Fruit fly (Drosophila melanogaster) whole organism, embryonic: ENCODE data around the gene nmo.

ENCODE experiments used
- Bteb2 ChIP-seq: fragments of 200-800 bp; sonication (Bioruptor generic); optimal IDR thresholded peaks from 2 replicates; lab custom pipeline; 2016; ENCODE audit warnings: missing biosample characterization, missing genetic modification characterization
- CG10462 ChIP-seq: fragments of 200-800 bp; sonication (Bioruptor generic); optimal IDR thresholded peaks from 2 replicates; lab custom pipeline; 2016; ENCODE audit warnings: missing biosample characterization, missing genetic modification characterization
- CG12219 ChIP-seq: fragments of 200-800 bp; sonication (Bioruptor generic); optimal IDR thresholded peaks from 3 replicates; lab custom pipeline; 2018; ENCODE audit warnings: missing biosample characterization, mild to moderate bottlenecking, missing genetic modification characterization
- CG1233 ChIP-seq: fragments of 200-800 bp; sonication (Bioruptor generic); optimal IDR thresholded peaks from 4 replicates; lab custom pipeline; 2018; ENCODE audit warnings: missing biosample characterization, mild to moderate bottlenecking, missing genetic modification characterization
- CG13624 ChIP-seq: fragments of 200-800 bp; sonication (Bioruptor generic); optimal IDR thresholded peaks from 2 replicates; lab custom pipeline; 2016; ENCODE audit warnings: missing biosample characterization, missing genetic modification characterization
- CG14965 ChIP-seq: fragments of 200-800 bp; sonication (Bioruptor generic); optimal IDR thresholded peaks from 2 replicates; lab custom pipeline; 2016; ENCODE audit warnings: missing biosample characterization, missing genetic modification characterization, borderline replicate concordance
- CG17829 ChIP-seq: fragments of 200-800 bp; optimal IDR thresholded peaks from 2 replicates; lab custom pipeline; 2019; ENCODE audit warnings: missing biosample characterization, mild to moderate bottlenecking, missing genetic modification characterization, moderate library complexity
- CG2120 ChIP-seq: fragments of 200-800 bp; sonication (Bioruptor generic); optimal IDR thresholded peaks from 3 replicates; lab custom pipeline; 2016; ENCODE audit warnings: missing biosample characterization, missing genetic modification characterization
- CG2889 ChIP-seq: fragments of 200-800 bp; sonication (Bioruptor generic); IDR thresholded peaks from 3 replicates; pipeline ENCODE4 v1.3.6; 2022; ENCODE audit warnings: missing biosample characterization, missing genetic modification characterization
- CG30020 ChIP-seq: fragments of 200-800 bp; optimal IDR thresholded peaks from 2 replicates; lab custom pipeline; 2019; ENCODE audit warnings: missing biosample characterization, mild to moderate bottlenecking, missing genetic modification characterization, moderate library complexity
- CG32532 ChIP-seq: fragments of 200-800 bp; sonication (Bioruptor generic); IDR thresholded peaks from 2 replicates; pipeline ENCODE4 v1.3.6; 2022; ENCODE audit warnings: missing biosample characterization, missing genetic modification characterization
- CG3281 ChIP-seq: fragments of 200-800 bp; sonication (Bioruptor generic); optimal IDR thresholded peaks from 3 replicates; lab custom pipeline; 2017; ENCODE audit warnings: missing biosample characterization, mild to moderate bottlenecking, missing genetic modification characterization
- CG3995 ChIP-seq: fragments of 200-800 bp; sonication (Bioruptor generic); optimal IDR thresholded peaks from 3 replicates; lab custom pipeline; 2016; ENCODE audit warnings: missing biosample characterization, missing genetic modification characterization
- CG4360 ChIP-seq: fragments of 200-800 bp; sonication (Bioruptor generic); IDR thresholded peaks from 2 replicates; pipeline ENCODE4 v1.3.6; 2022; ENCODE audit warnings: missing biosample characterization, missing genetic modification characterization
- CG4404 ChIP-seq: fragments of 200-800 bp; sonication (Bioruptor generic); IDR thresholded peaks from 2 replicates; pipeline ENCODE4 v1.3.6; 2022; ENCODE audit warnings: missing biosample characterization, missing genetic modification characterization
- CG4617 ChIP-seq: fragments of 200-800 bp; sonication (Bioruptor generic); optimal IDR thresholded peaks from 3 replicates; lab custom pipeline; 2016; ENCODE audit warnings: missing biosample characterization, missing genetic modification characterization, borderline replicate concordance
- CG7372 ChIP-seq: fragments of 200-800 bp; sonication (Bioruptor generic); IDR thresholded peaks from 2 replicates; pipeline ENCODE4 v1.3.6; 2022; ENCODE audit warnings: missing biosample characterization, missing genetic modification characterization
- CG9215 ChIP-seq: fragments of 200-800 bp; sonication (Bioruptor generic); IDR thresholded peaks from 2 replicates; pipeline ENCODE4 v1.3.6; 2022; ENCODE audit warnings: missing biosample characterization, missing genetic modification characterization
- D19B ChIP-seq: fragments of 200-800 bp; sonication (Bioruptor generic); optimal IDR thresholded peaks from 2 replicates; lab custom pipeline; 2017; ENCODE audit warnings: missing biosample characterization, mild to moderate bottlenecking, missing genetic modification characterization
- Deaf1 ChIP-seq: fragments of 200-800 bp; optimal IDR thresholded peaks from 3 replicates; lab custom pipeline; 2019; ENCODE audit warnings: missing biosample characterization, mild to moderate bottlenecking, missing genetic modification characterization, moderate library complexity
- Dip2 ChIP-seq: fragments of 200-800 bp; sonication (Bioruptor generic); IDR thresholded peaks from 2 replicates; pipeline ENCODE4 v1.3.6; 2022; ENCODE audit warnings: missing biosample characterization, missing genetic modification characterization
- Dp ChIP-seq: fragments of 200-800 bp; sonication (Bioruptor generic); optimal IDR thresholded peaks from 2 replicates; lab custom pipeline; 2018; ENCODE audit warnings: missing biosample characterization, mild to moderate bottlenecking, missing genetic modification characterization, moderate library complexity
- E2f2 ChIP-seq: fragments of 200-800 bp; sonication (Bioruptor generic); IDR thresholded peaks from 2 replicates; pipeline ENCODE4 v1.3.6; 2022; ENCODE audit warnings: missing biosample characterization, missing genetic modification characterization
- Fer1 ChIP-seq: fragments of 200-800 bp; sonication (Bioruptor generic); optimal IDR thresholded peaks from 2 replicates; lab custom pipeline; 2017; ENCODE audit warnings: missing biosample characterization, mild to moderate bottlenecking, missing genetic modification characterization
- GATAe ChIP-seq: fragments of 200-800 bp; sonication (Bioruptor generic); conservative IDR thresholded peaks from 2 replicates; pipeline ENCODE4 v1.3.6; 2022; ENCODE audit warnings: missing biosample characterization, missing genetic modification characterization
- Gug ChIP-seq: fragments of 200-800 bp; sonication (Bioruptor generic); IDR thresholded peaks from 4 replicates; pipeline ENCODE4 v1.3.6; 2022; ENCODE audit warnings: missing biosample characterization, missing genetic modification characterization
- HHEX ChIP-seq: fragments of 200-800 bp; sonication (Bioruptor generic); optimal IDR thresholded peaks from 3 replicates; lab custom pipeline; 2017; ENCODE audit warnings: missing biosample characterization, mild to moderate bottlenecking, missing genetic modification characterization, missing genetic modification reagents
- Hr51 ChIP-seq, 2 experiments: fragments of 200-800 bp; sonication (Bioruptor generic); optimal IDR thresholded peaks; 2 replicates in 1 of 2; 3 replicates in 1 of 2; lab custom pipeline; 2016 to 2018; ENCODE audit warnings: missing biosample characterization in 2 of 2, missing genetic modification characterization in 2 of 2, mild to moderate bottlenecking in 1 of 2, moderate library complexity in 1 of 2
- NC2β ChIP-seq: fragments of 200-800 bp; sonication (Bioruptor generic); optimal IDR thresholded peaks from 2 replicates; lab custom pipeline; 2016; ENCODE audit warnings: missing biosample characterization, missing genetic modification characterization
- Ravus ChIP-seq: fragments of 200-800 bp; sonication (Bioruptor generic); IDR thresholded peaks from 2 replicates; pipeline ENCODE4 v1.3.6; 2022; ENCODE audit warnings: missing biosample characterization, missing genetic modification characterization
- Xbp1 ChIP-seq: fragments of 200-800 bp; sonication (Bioruptor generic); optimal IDR thresholded peaks from 3 replicates; lab custom pipeline; 2016; ENCODE audit warnings: missing biosample characterization, mild to moderate bottlenecking, missing genetic modification characterization
- Xrp1 ChIP-seq: fragments of 200-800 bp; sonication (Bioruptor generic); IDR thresholded peaks from 2 replicates; pipeline ENCODE4 v1.3.6; 2022; ENCODE audit warnings: missing biosample characterization, missing genetic modification characterization
- ap ChIP-seq: fragments of 200-800 bp; sonication (Bioruptor generic); IDR thresholded peaks from 2 replicates; pipeline ENCODE4 v1.3.6; 2022; ENCODE audit warnings: missing biosample characterization, missing genetic modification characterization
- caup ChIP-seq: fragments of 200-800 bp; sonication (Bioruptor generic); optimal IDR thresholded peaks from 3 replicates; lab custom pipeline; 2017; ENCODE audit warnings: missing biosample characterization, mild to moderate bottlenecking, missing genetic modification characterization, moderate library complexity; ENCODE audit not compliant: severe bottlenecking
- crp ChIP-seq, 2 experiments: fragments of 200-800 bp; sonication (Bioruptor generic); optimal IDR thresholded peaks; 2 replicates in 1 of 2; 3 replicates in 1 of 2; lab custom pipeline; 2017; ENCODE audit warnings: missing biosample characterization in 2 of 2, missing genetic modification characterization in 2 of 2, mild to moderate bottlenecking in 1 of 2, moderate library complexity in 1 of 2
- fd3F ChIP-seq: fragments of 200-800 bp; sonication (Bioruptor generic); optimal IDR thresholded peaks from 2 replicates; lab custom pipeline; 2018; ENCODE audit warnings: missing biosample characterization, mild to moderate bottlenecking, missing genetic modification characterization, moderate library complexity
- fru ChIP-seq: fragments of >200 bp; optimal IDR thresholded peaks from 2 replicates; lab custom pipeline; 2017
- gcm2 ChIP-seq: fragments of 200-800 bp; sonication (Bioruptor generic); optimal IDR thresholded peaks from 2 replicates; lab custom pipeline; 2016; ENCODE audit warnings: missing biosample characterization, missing genetic modification characterization
- hbn ChIP-seq: fragments of 200-800 bp; sonication (Bioruptor generic); IDR thresholded peaks from 2 replicates; pipeline ENCODE4 v1.3.6; 2022; ENCODE audit warnings: missing biosample characterization, missing genetic modification characterization; ENCODE audit not compliant: partially characterized antibody
- jigr1 ChIP-seq: fragments of 200-800 bp; sonication (Bioruptor generic); IDR thresholded peaks from 3 replicates; pipeline ENCODE4 v1.3.6; 2022; ENCODE audit warnings: missing biosample characterization, missing genetic modification characterization
- klu ChIP-seq: fragments of 200-800 bp; sonication (Bioruptor generic); IDR thresholded peaks from 2 replicates; pipeline ENCODE4 v1.3.6; 2022; ENCODE audit warnings: missing biosample characterization, missing genetic modification characterization
- mirr ChIP-seq: fragments of 200-800 bp; sonication (Bioruptor generic); optimal IDR thresholded peaks from 3 replicates; lab custom pipeline; 2018; ENCODE audit warnings: missing biosample characterization, mild to moderate bottlenecking, missing genetic modification characterization
- pan ChIP-seq, 4 experiments: fragments of >200 bp in 3 of 4; fragments of 200-800 bp in 1 of 4; sonication (Bioruptor generic) in 1 of 4; optimal IDR thresholded peaks in 3 of 4; IDR thresholded peaks in 1 of 4; 2 replicates each; pipeline versions ENCODE4 v1.3.6 to Lab custom; 2017 to 2022; ENCODE audit warnings: missing biosample characterization in 2 of 4, missing genetic modification characterization in 2 of 4, mixed read lengths in 1 of 4
- pzg ChIP-seq: fragments of 200-800 bp; sonication (Bioruptor generic); optimal IDR thresholded peaks from 3 replicates; lab custom pipeline; 2018; ENCODE audit warnings: missing biosample characterization, mild to moderate bottlenecking, missing genetic modification characterization, moderate library complexity
- row ChIP-seq: fragments of 200-800 bp; sonication (Bioruptor generic); IDR thresholded peaks from 3 replicates; pipeline ENCODE4 v1.3.6; 2022; ENCODE audit warnings: missing biosample characterization, missing genetic modification characterization
- so ChIP-seq: fragments of 200-800 bp; sonication (Bioruptor generic); IDR thresholded peaks from 3 replicates; pipeline ENCODE4 v1.3.6; 2022; ENCODE audit warnings: missing biosample characterization, missing genetic modification characterization
- ssp ChIP-seq: fragments of 200-800 bp; sonication (Bioruptor generic); IDR thresholded peaks from 2 replicates; pipeline ENCODE4 v1.3.6; 2022; ENCODE audit warnings: missing biosample characterization, missing genetic modification characterization
- zf30C ChIP-seq: fragments of 200-800 bp; sonication (Bioruptor generic); optimal IDR thresholded peaks from 3 replicates; lab custom pipeline; 2018; ENCODE audit warnings: missing biosample characterization, mild to moderate bottlenecking, missing genetic modification characterization
- zfh2 ChIP-seq: fragments of 200-800 bp; sonication (Bioruptor generic); optimal IDR thresholded peaks from 2 replicates; lab custom pipeline; 2016; ENCODE audit warnings: missing biosample characterization, missing genetic modification characterization

Gene nmo

dm6 chr3L:8063214-8064156 lies 84.6 kb downstream of the nmo start, which contains the start of gene Sarm (continued):
- TF ChIP-seq zf30C (no peak), CG12219 (GFP tag; lab: Kevin White, UChicago) (no peak), Fer1 (peak; percentile 52), D19B (GFP tag; lab: Kevin White, UChicago) (peak; percentile 9), CG10462 (GFP tag; lab: Kevin White, UChicago) (no peak), CG4404 (no peak), Xrp1 (GFP tag; lab: Robert Waterston, UW) (peak; percentile 37; the same call in 1 of the 2 replicates), CG17829 (peak; percentile 5), jigr1 (GFP tag; lab: Robert Waterston, UW) (no peak), CG9215 (GFP tag; lab: Robert Waterston, UW) (no peak), row (GFP tag; lab: Robert Waterston, UW) (peak; percentile 82), NC2β (GFP tag; lab: Kevin White, UChicago) (no peak), Deaf1 (tag; lab: Kevin White, UChicago) (peak; percentile 73), gcm2 (GFP tag; lab: Kevin White, UChicago) (no peak), Gug (no peak), E2f2 (peak; percentile 33; the same call in 1 of the 2 replicates), CG7372 (GFP tag; lab: Robert Waterston, UW) (no peak), Bteb2 (no peak), pan (optimal IDR thresholded peaks at IDR 0.05; lab: Kevin White, UChicago) (no peak), pan (GFP tag; optimal IDR thresholded peaks at IDR 0.05 in 1 of 2, IDR thresholded peaks at IDR 0.05 in 1 of 2) (peak in 1 of 2 experiments; percentile 23), crp (GFP tag; optimal IDR thresholded peaks at IDR 0.05; lab: Kevin White, UChicago) (no peak), CG32532 (GFP tag; lab: Robert Waterston, UW) (no peak), fd3F (GFP tag; lab: Kevin White, UChicago) (no peak), CG2120 (GFP tag; lab: Kevin White, UChicago) (peak; percentile 47), pzg (no peak), CG4360 (GFP tag; lab: Robert Waterston, UW) (no peak), Hr51 (GFP tag; optimal IDR thresholded peaks at IDR 0.05; lab: Kevin White, UChicago) (peak in 1 of 2 experiments; percentile 67), CG3995 (no peak), CG1233 (GFP tag; lab: Kevin White, UChicago) (no peak), HHEX (no peak), CG4617 (GFP tag; lab: Kevin White, UChicago) (no peak), CG2889 (GFP tag; lab: Robert Waterston, UW) (no peak), Xbp1 (GFP tag; lab: Kevin White, UChicago) (peak; percentile 47), zfh2 (GFP tag; lab: Kevin White, UChicago) (peak; percentile 17), fru (lab: Kevin White, UChicago) (no peak), caup (GFP tag; lab: Kevin White, UChicago) (no peak), so (GFP tag; lab: Robert Waterston, UW) (no peak), hbn (no peak), CG14965 (GFP tag; lab: Kevin White, UChicago) (no peak), ssp (GFP tag; lab: Robert Waterston, UW) (no peak), CG3281 (GFP tag; lab: Kevin White, UChicago) (peak; percentile 61), GATAe (GFP tag; lab: Robert Waterston, UW) (no peak), Ravus (GFP tag; lab: Robert Waterston, UW) (no peak), CG13624 (GFP tag; lab: Kevin White, UChicago) (no peak), mirr (GFP tag; lab: Kevin White, UChicago) (no peak), klu (GFP tag; lab: Robert Waterston, UW) (no peak), Dp (no peak), Dip2 (no peak), ap (GFP tag; lab: Robert Waterston, UW) (no peak), CG30020 (tag; lab: Kevin White, UChicago) (no peak)
